Worm (Caenorhabditis elegans): ENCODE measurements around the gene tsen-2.

tsen-2 gene

DNA sequence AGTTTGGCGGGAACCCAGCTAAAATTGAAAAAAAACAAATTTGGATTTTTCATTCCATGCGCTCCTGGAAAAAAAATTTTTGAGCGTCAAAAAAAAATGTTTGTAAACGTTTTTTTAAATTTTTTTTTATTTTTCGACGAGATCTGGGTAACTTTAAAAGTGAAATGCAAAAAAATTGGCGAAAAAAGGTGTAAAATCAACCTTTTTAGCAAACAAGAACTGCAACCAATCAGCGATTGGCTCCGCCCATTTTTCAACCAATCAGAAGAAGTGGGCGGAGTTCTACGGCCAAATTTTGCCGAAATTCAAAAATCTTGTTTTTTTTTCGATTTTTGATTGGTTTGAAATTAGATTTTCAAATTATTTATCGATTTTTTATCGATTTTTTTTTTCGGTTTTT lies 2.6 kb downstream of the tsen-2 start:
- peak; percentile 71; the same call in 1 of the 2 replicates for TF ChIP-seq nfyb-1 (GFP tag; IDR thresholded peaks at IDR 0.05)
- TF ChIP-seq unc-62 (GFP tag; optimal IDR thresholded peaks at IDR 0.05): no peak

DNA sequence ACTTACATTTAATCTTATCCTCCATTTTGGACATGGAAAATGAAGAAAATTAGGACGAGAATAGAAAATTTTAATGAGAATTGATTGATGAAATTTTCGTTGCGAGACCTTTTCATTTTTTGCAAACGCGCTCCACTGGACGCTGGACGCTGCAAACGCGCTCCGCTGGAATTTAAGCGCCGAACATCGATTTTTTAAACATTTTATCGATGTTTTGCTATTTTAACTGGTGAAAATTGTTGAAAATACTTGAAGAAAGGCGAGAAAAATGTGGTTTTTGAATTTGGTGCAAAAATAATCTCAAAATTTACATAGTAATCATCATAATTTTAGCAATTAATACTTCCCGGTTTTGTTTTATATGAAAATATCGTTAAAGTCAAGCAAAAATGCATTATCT lies 5.1 kb downstream of the tsen-2 start, which contains the start of gene Y56A3A.41:
Gene Y56A3A.41, minus strand, starts transcription at position 101 of the 400 bp plus-strand sequence.
- TF ChIP-seq ztf-28 (GFP tag; IDR thresholded peaks at IDR 0.05): no peak
- TF ChIP-seq mxl-1 (tag; optimal IDR thresholded peaks at IDR 0.05): no peak
- TF ChIP-seq bed-1 (GFP tag; IDR thresholded peaks at IDR 0.05): no peak
- TF ChIP-seq F10E7.11 (tag; optimal IDR thresholded peaks at IDR 0.05): no peak
- no peak for TF ChIP-seq repo-1 (tag; optimal IDR thresholded peaks at IDR 0.05)
- no peak for TF ChIP-seq dpl-1 (GFP tag; optimal IDR thresholded peaks at IDR 0.05)
- no peak for TF ChIP-seq hlh-26 (GFP tag; conservative IDR thresholded peaks at IDR 0.05)
- no peak for TF ChIP-seq gei-17 (GFP tag; optimal IDR thresholded peaks at IDR 0.05)
- TF ChIP-seq ztf-22 (GFP tag; optimal IDR thresholded peaks at IDR 0.05): no peak
- TF ChIP-seq somi-1 (GFP tag; optimal IDR thresholded peaks at IDR 0.05): no peak
- TF ChIP-seq F37B4.10 (GFP tag; IDR thresholded peaks at IDR 0.05): no peak
- TF ChIP-seq efl-1 (GFP tag; optimal IDR thresholded peaks at IDR 0.05): no peak
- no peak for TF ChIP-seq dpff-1 (tag; optimal IDR thresholded peaks at IDR 0.05)
- TF ChIP-seq cebp-2 (GFP tag; IDR thresholded peaks at IDR 0.05): no peak
- TF ChIP-seq fkh-3 (tag; optimal IDR thresholded peaks at IDR 0.05): no peak
- TF ChIP-seq bed-2 (GFP tag; IDR thresholded peaks at IDR 0.05): no peak
- TF ChIP-seq rpc-1 (optimal IDR thresholded peaks at IDR 0.05): no peak
- no peak for TF ChIP-seq rpc-1 (tag; optimal IDR thresholded peaks at IDR 0.05)
- TF ChIP-seq Y53F4B.3 (GFP tag; IDR thresholded peaks at IDR 0.05): no peak
- no peak for TF ChIP-seq aptf-2 (GFP tag; conservative IDR thresholded peaks at IDR 0.05)
- TF ChIP-seq lin-35 (GFP tag; optimal IDR thresholded peaks at IDR 0.05): no peak

DNA sequence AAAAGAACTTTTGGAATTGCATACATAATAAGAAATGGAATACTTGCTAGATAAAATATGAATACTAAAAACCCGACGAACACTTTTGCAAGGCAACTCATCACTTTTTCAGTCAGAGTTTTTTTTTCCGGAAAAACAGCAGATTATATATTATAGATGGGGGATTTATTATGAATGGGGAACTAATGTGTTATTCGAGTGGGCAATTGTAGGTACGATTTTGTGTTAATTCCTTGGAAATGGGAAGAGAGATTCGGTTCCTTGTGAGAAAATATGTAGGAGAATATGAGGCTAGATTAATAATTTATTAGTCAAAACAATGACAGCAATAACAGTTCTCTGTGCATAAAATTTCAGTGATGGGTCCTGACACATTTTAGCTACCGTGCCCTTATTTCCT lies 6.7 kb downstream of the tsen-2 start, which contains the start of gene faah-5:
Gene faah-5, minus strand, starts transcription at position 101 of the 400 bp plus-strand sequence.
- TF ChIP-seq ama-1 (optimal IDR thresholded peaks at IDR 0.05) (no peak), ama-1 (GFP tag; optimal IDR thresholded peaks at IDR 0.05) (no peak)

DNA sequence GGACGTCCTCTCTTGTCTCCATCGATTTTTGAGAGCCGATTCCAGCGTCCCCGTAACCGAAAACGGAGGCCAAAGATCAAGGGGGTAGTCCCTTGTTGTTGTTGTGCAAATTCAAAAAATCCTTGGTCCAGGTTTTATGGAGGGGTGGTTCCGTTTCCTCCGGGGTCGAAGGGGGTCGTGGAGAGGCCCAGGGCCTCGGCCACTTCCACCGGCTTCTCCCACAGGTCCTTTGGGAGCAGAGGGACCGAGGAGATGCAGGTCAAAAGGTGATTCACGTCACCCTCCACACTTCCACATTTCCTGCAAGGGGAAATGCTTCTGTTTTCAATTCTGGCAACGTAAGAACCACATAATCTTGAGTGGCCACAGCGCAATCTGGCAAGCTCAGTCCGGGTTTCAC lies 14.4 kb downstream of the tsen-2 start, which contains the start of gene fbxb-22:
Gene fbxb-22, minus strand, starts transcription at position 61 of the 400 bp plus-strand sequence.
- TF ChIP-seq egrh-3 (GFP tag; IDR thresholded peaks at IDR 0.05): peak; percentile 68; the same call in 1 of the 2 replicates

DNA sequence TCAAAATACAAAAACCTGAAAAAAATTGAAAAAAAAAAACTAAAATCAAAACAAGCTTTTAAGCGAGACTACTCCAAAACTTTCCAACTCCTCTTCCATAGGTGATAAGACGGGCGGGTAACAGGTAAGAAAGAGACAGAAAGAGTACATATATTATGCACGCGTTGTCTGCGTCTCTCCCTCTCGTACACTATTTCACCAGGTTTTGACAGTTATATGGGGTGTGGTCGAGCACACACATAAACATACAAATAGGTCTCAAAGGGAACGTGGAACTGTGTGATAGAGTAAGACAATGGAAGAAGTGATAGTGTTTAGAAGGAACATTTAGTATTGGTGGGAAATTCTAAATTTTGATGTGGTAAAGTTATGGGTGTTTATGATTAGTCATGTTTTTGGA lies 16.5 kb downstream of the tsen-2 start:
- TF ChIP-seq K12H6.12 (tag; optimal IDR thresholded peaks at IDR 0.05): no peak
- TF ChIP-seq B0261.1 (tag; optimal IDR thresholded peaks at IDR 0.05): no peak
- peak; percentile 14 for TF ChIP-seq attf-5 (GFP tag; optimal IDR thresholded peaks at IDR 0.05)
- TF ChIP-seq aptf-3 (GFP tag; IDR thresholded peaks at IDR 0.05): no peak
- TF ChIP-seq unc-62 (GFP tag; optimal IDR thresholded peaks at IDR 0.05): peak; percentile 49
- TF ChIP-seq nhr-80 (tag; optimal IDR thresholded peaks at IDR 0.05): peak; percentile 86
- TF ChIP-seq ets-4 (GFP tag; optimal IDR thresholded peaks at IDR 0.05): peak; percentile 45
- TF ChIP-seq F33H1.4 (GFP tag; IDR thresholded peaks at IDR 0.05): no peak
- peak; percentile 93 for TF ChIP-seq hmg-1.2 (GFP tag; IDR thresholded peaks at IDR 0.05)

DNA sequence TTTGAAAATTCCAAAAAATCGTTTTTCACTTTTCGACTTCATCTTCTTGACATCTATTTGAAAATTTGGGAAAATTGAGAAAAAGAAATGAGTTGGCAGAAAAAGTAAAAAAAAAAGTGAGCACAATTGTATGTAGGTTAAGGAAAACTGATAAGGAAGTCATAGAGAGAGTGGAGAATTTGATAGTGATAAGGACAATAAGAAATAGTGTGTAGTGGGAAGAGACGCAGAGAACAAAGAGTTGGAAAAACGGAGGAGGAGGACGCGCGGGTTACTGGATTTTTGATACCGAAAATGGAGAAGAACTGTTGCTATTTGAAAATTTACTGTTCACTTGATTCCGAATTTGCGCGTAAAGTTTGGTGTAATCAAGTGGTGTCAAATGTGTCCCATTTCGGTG lies 19.3 kb downstream of the tsen-2 start, which contains the start of gene Y56A3A.6:
Gene Y56A3A.6, minus strand, starts transcription at position 53 of the 400 bp plus-strand sequence.
- TF ChIP-seq ztf-26 (tag; optimal IDR thresholded peaks at IDR 0.05) (no peak), let-607 (tag; optimal IDR thresholded peaks at IDR 0.05) (peak in 1 of 2 experiments; percentile 23), dox-1 (GFP tag; IDR thresholded peaks at IDR 0.05) (0 out of 2 replicates have a peak, but pooled peaks have one; percentile 10), madf-6 (GFP tag; IDR thresholded peaks at IDR 0.05) (no peak), hmg-1.2 (GFP tag; IDR thresholded peaks at IDR 0.05) (peak; percentile 89), xnd-1 (tag; optimal IDR thresholded peaks at IDR 0.05) (no peak), snpc-4 (GFP tag; optimal IDR thresholded peaks at IDR 0.05) (no peak), snpc-4 (tag; optimal IDR thresholded peaks at IDR 0.05) (no peak), nhr-80 (tag; optimal IDR thresholded peaks at IDR 0.05) (peak; percentile 54), efl-1 (GFP tag; optimal IDR thresholded peaks at IDR 0.05) (no peak), hmg-20 (GFP tag; IDR thresholded peaks at IDR 0.05) (no peak)

Measured in whole organism, young adult.